Fruit fly (Drosophila melanogaster) whole organism, pupa: ENCODE measurements around the gene CG13047.
A peak's percentile ranks its signal among the peaks of the same experiment; 100 is the strongest.

Source experiments
- CG10348 ChIP-seq: fragments of 200-800 bp; sonication (Bioruptor generic); IDR thresholded peaks from 2 replicates; pipeline ENCODE4 v1.3.6; 2022; ENCODE audit warnings: missing biosample characterization, missing genetic modification characterization
- CG12605 ChIP-seq: fragments of 200-800 bp; sonication (Bioruptor generic); IDR thresholded peaks from 2 replicates; pipeline ENCODE4 v1.3.6; 2022; ENCODE audit warnings: missing biosample characterization, missing genetic modification characterization
- CG13204 ChIP-seq: fragments of 200-800 bp; sonication (Bioruptor generic); optimal IDR thresholded peaks from 2 replicates; lab custom pipeline; 2018; ENCODE audit warnings: missing biosample characterization, mild to moderate bottlenecking, missing genetic modification characterization, moderate library complexity
- CG14655 ChIP-seq: fragments of 200-800 bp; sonication (Bioruptor generic); optimal IDR thresholded peaks from 3 replicates; lab custom pipeline; 2017; ENCODE audit warnings: mild to moderate bottlenecking, missing biosample characterization, missing genetic modification reagents, missing genetic modification characterization
- CG15710 ChIP-seq: fragments of 200-800 bp; sonication (Bioruptor generic); optimal IDR thresholded peaks from 2 replicates; lab custom pipeline; 2018; ENCODE audit warnings: missing biosample characterization, mild to moderate bottlenecking, missing genetic modification characterization, moderate library complexity
- CG17806 ChIP-seq: fragments of 200-800 bp; sonication (Bioruptor generic); optimal IDR thresholded peaks from 2 replicates; lab custom pipeline; 2018; ENCODE audit warnings: missing biosample characterization, mild to moderate bottlenecking, missing genetic modification characterization, moderate library complexity
- CG32121 ChIP-seq: fragments of 200-800 bp; sonication (Bioruptor generic); IDR thresholded peaks from 2 replicates; pipeline ENCODE4 v1.3.6; 2022; ENCODE audit warnings: missing biosample characterization, missing genetic modification characterization
- CG34367 ChIP-seq: fragments of 200-800 bp; sonication (Bioruptor generic); optimal IDR thresholded peaks from 2 replicates; lab custom pipeline; 2018; ENCODE audit warnings: missing biosample characterization, mild to moderate bottlenecking, missing genetic modification characterization
- CG4496 ChIP-seq: fragments of 200-800 bp; sonication (Bioruptor generic); IDR thresholded peaks from 3 replicates; pipeline ENCODE4 v1.3.6; 2022; ENCODE audit warnings: missing biosample characterization, missing genetic modification characterization
- CG8159 ChIP-seq: fragments of 200-800 bp; sonication (Bioruptor generic); optimal IDR thresholded peaks from 3 replicates; lab custom pipeline; 2018; ENCODE audit warnings: missing biosample characterization, mild to moderate bottlenecking, missing genetic modification characterization, moderate library complexity
- CG8301 ChIP-seq: fragments of 200-800 bp; sonication (Bioruptor generic); optimal IDR thresholded peaks from 2 replicates; lab custom pipeline; 2018; ENCODE audit warnings: missing biosample characterization, mild to moderate bottlenecking, missing genetic modification characterization
- CG9948 ChIP-seq: fragments of 200-800 bp; sonication (Bioruptor generic); optimal IDR thresholded peaks from 2 replicates; lab custom pipeline; 2018; ENCODE audit warnings: missing biosample characterization, mild to moderate bottlenecking, missing genetic modification characterization, moderate library complexity
- D1 ChIP-seq: fragments of 200-800 bp; sonication (Bioruptor generic); optimal IDR thresholded peaks from 2 replicates; lab custom pipeline; 2018; ENCODE audit warnings: missing biosample characterization, mild to moderate bottlenecking, missing genetic modification characterization, moderate library complexity
- EcR ChIP-seq: fragments of 200-800 bp; sonication (Bioruptor generic); optimal IDR thresholded peaks from 3 replicates; lab custom pipeline; 2019; ENCODE audit warnings: missing biosample characterization, missing genetic modification characterization, mild to moderate bottlenecking, moderate library complexity, missing genetic modification reagents
- Ets98B ChIP-seq: fragments of 200-800 bp; sonication (Bioruptor generic); IDR thresholded peaks from 2 replicates; pipeline ENCODE4 v1.3.6; 2022; ENCODE audit warnings: missing biosample characterization, missing genetic modification characterization
- Pif1A ChIP-seq: fragments of 200-800 bp; sonication (Bioruptor generic); optimal IDR thresholded peaks from 3 replicates; lab custom pipeline; 2016; ENCODE audit warnings: missing biosample characterization, missing genetic modification characterization
- Pif1B ChIP-seq: fragments of 200-800 bp; sonication (Bioruptor generic); optimal IDR thresholded peaks from 3 replicates; lab custom pipeline; 2016; ENCODE audit warnings: missing biosample characterization, missing genetic modification characterization
- Snoo ChIP-seq: fragments of 200-800 bp; sonication (Bioruptor generic); optimal IDR thresholded peaks from 3 replicates; lab custom pipeline; 2017; ENCODE audit warnings: missing biosample characterization, mild to moderate bottlenecking, missing genetic modification characterization, inconsistent platforms
- fd96Ca ChIP-seq: fragments of 200-800 bp; sonication (Bioruptor generic); IDR thresholded peaks from 3 replicates; pipeline ENCODE4 v1.3.6; 2022; ENCODE audit warnings: missing biosample characterization, missing genetic modification characterization
- gl ChIP-seq: fragments of 200-800 bp; sonication (Bioruptor generic); optimal IDR thresholded peaks from 2 replicates; lab custom pipeline; 2018; ENCODE audit warnings: missing biosample characterization, mild to moderate bottlenecking, missing genetic modification characterization
- rn ChIP-seq: fragments of 200-800 bp; sonication (Bioruptor generic); IDR thresholded peaks from 2 replicates; pipeline ENCODE4 v1.3.6; 2022; ENCODE audit warnings: missing biosample characterization, missing genetic modification characterization

CG13047 gene

DNA sequence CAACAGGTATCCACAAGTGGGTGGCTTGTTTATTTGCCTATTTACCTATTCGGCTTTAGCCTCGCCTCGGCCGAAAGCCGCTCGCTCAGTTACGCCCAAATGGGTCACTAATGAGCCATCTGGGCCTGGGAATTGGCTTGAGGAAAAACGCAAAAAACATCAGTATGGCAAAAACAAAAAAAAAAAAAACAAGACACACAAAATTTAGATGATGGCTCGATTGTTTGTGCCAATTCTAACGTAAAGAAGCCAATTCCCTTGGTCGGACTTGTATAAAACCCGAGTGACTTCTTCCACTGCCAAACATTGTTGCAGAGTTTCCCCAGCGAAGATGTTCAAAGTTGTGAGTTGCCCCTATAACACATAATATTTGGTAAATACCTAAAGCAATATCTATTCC, 16.0 kb upstream of the CG13047 start, which contains the start of gene CG4982:
Gene CG4982 (plus strand): TSS at position 301 of the 400 bp plus-strand sequence.
- TF ChIP-seq CG15710 (no peak), CG9948 (tag; lab: Kevin White, UChicago) (no peak), EcR (GFP tag; lab: Kevin White, UChicago) (no peak), CG32121 (no peak), CG12605 (GFP tag; lab: Robert Waterston, UW) (no peak), gl (tag; lab: Kevin White, UChicago) (no peak), rn (GFP tag; lab: Robert Waterston, UW) (no peak), CG14655 (GFP tag; lab: Kevin White, UChicago) (no peak), Ets98B (GFP tag; lab: Robert Waterston, UW) (no peak), CG4496 (GFP tag; lab: Robert Waterston, UW) (no peak), CG10348 (GFP tag; lab: Robert Waterston, UW) (no peak)
- TF ChIP-seq, all 21 proteins: peak for 0

DNA sequence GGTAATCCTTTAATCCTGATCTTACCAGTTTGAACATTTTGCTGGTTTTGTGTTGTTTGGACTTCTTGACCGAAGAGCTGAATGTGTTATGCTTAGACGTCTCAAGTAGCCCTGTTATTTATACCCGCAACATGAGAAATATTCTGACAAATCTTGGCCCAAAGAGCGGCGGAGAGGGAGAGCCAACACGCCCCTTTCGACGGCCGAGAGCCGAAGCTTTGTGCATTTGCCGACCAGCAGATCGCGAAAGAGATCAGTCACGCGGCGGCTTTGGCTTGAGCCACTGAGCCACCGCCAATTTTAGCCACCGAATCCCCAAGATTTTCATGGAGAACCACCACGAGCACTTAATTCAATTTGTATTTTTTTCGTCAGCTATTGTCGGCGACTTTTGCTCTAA, 10.3 kb upstream of the CG13047 start, which contains the start of gene CG4962:
Gene CG4962 (minus strand): TSS at position 101 of the 400 bp plus-strand sequence.
- TF ChIP-seq Ets98B (GFP tag; lab: Robert Waterston, UW), result no peak
- no peak for TF ChIP-seq CG15710
- no peak for TF ChIP-seq CG32121
- no peak for TF ChIP-seq rn (GFP tag; lab: Robert Waterston, UW)
- TF ChIP-seq CG12605 (GFP tag; lab: Robert Waterston, UW), result no peak
- no peak for TF ChIP-seq CG8159 (tag; lab: Kevin White, UChicago)
- no peak for TF ChIP-seq fd96Ca (GFP tag; lab: Robert Waterston, UW)
- TF ChIP-seq gl (tag; lab: Kevin White, UChicago), result no peak
- TF ChIP-seq CG14655 (GFP tag; lab: Kevin White, UChicago), result no peak
- TF ChIP-seq CG34367, result no peak
- no peak for TF ChIP-seq CG10348 (GFP tag; lab: Robert Waterston, UW)
- no peak for TF ChIP-seq D1 (tag; lab: Kevin White, UChicago)
- TF ChIP-seq CG8301, result no peak
- no peak for TF ChIP-seq CG9948 (tag; lab: Kevin White, UChicago)
- TF ChIP-seq CG13204 (GFP tag; lab: Kevin White, UChicago), result no peak
- TF ChIP-seq Pif1B (GFP tag; lab: Kevin White, UChicago), result no peak
- TF ChIP-seq EcR (GFP tag; lab: Kevin White, UChicago), result no peak
- no peak for TF ChIP-seq CG4496 (GFP tag; lab: Robert Waterston, UW)

DNA sequence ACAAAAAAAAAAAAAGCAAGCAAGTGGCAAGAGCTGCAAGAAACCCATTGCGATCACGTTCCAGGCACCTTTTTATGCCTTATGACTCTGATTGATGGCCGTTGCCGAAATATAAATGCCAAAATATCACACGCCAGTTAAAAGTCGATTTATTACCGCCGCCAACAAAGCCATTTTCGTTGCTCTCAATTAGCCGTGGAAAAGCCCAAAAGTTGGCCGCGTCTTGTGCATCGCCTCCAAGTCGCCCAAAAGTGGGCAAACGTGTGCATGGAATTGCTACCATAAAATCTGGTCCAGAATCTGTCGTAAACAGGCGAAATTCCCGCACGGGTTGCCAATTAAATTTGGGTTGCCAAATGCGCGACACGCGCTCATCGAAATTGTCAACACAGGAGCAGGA, 6.5 kb upstream of the CG13047 start:
- TF ChIP-seq CG4496 (GFP tag; lab: Robert Waterston, UW) (peak; percentile 13; the same call in 1 of the 3 replicates), D1 (tag; lab: Kevin White, UChicago) (no peak), Pif1B (GFP tag; lab: Kevin White, UChicago) (no peak), CG12605 (GFP tag; lab: Robert Waterston, UW) (no peak), fd96Ca (GFP tag; lab: Robert Waterston, UW) (peak; percentile 19; the same call in 1 of the 3 replicates), Ets98B (GFP tag; lab: Robert Waterston, UW) (peak; percentile 48), CG10348 (GFP tag; lab: Robert Waterston, UW) (no peak), gl (tag; lab: Kevin White, UChicago) (no peak)

DNA sequence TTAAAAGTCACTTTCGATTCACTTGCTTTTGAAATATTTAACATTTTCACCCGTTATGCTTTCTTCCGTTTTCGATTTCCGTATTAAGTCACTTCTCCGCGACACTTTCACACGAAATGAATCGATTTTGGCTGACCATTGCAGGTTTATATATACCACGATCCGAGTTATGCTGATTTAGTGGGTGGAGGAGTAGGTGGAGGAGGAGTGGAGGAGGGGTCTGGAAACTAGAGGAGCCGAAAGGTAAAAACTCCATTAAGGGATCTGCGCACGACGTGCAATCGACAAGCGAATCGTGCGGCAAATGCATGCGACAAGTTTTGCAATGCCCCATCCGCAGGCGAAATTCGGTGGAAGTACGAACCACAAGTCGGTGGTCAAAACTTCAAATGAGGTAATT, 5.7 kb upstream of the CG13047 start, which contains the start of gene CG13045:
Gene CG13045 (minus strand): TSS at position 101 of the 400 bp plus-strand sequence.
- TF ChIP-seq CG34367, result no peak
- no peak for TF ChIP-seq Pif1A (GFP tag; lab: Kevin White, UChicago)
- no peak for TF ChIP-seq CG14655 (GFP tag; lab: Kevin White, UChicago)
- no peak for TF ChIP-seq gl (tag; lab: Kevin White, UChicago)
- no peak for TF ChIP-seq CG12605 (GFP tag; lab: Robert Waterston, UW)
- no peak for TF ChIP-seq rn (GFP tag; lab: Robert Waterston, UW)
- TF ChIP-seq CG10348 (GFP tag; lab: Robert Waterston, UW), result no peak
- no peak for TF ChIP-seq CG4496 (GFP tag; lab: Robert Waterston, UW)
- no peak for TF ChIP-seq CG8301
- TF ChIP-seq Pif1B (GFP tag; lab: Kevin White, UChicago), result no peak
- TF ChIP-seq CG9948 (tag; lab: Kevin White, UChicago), result no peak
- no peak for TF ChIP-seq Snoo
- no peak for TF ChIP-seq CG13204 (GFP tag; lab: Kevin White, UChicago)
- TF ChIP-seq CG8159 (tag; lab: Kevin White, UChicago), result no peak
- no peak for TF ChIP-seq CG32121
- TF ChIP-seq CG17806 (tag; lab: Kevin White, UChicago), result no peak
- no peak for TF ChIP-seq CG15710
- no peak for TF ChIP-seq Ets98B (GFP tag; lab: Robert Waterston, UW)
- no peak for TF ChIP-seq EcR (GFP tag; lab: Kevin White, UChicago)
- TF ChIP-seq fd96Ca (GFP tag; lab: Robert Waterston, UW), result no peak

DNA sequence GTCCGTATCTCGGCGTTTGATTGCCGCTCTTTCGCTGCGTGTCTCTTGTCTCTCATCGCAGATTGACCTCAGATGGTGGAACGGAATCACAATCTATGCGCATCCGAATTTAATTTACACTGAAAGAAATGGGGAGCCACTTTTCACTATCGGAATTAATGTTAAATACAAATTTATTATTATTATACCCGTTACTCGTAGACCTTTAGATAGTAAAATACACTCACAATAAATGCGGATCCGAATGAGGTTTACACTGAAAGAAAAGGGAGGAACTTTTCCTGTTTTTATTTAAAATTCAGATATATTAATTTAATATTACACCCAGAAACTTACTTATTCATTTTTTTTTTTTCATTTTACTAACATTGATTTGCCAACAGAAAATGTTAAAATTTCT, 3.9 kb upstream of the CG13047 start:
- TF ChIP-seq CG15710, result peak; percentile 5
- TF ChIP-seq D1 (tag; lab: Kevin White, UChicago), result no peak
- TF ChIP-seq Pif1A (GFP tag; lab: Kevin White, UChicago), result peak; percentile 25
- no peak for TF ChIP-seq CG32121
- peak; percentile 3 for TF ChIP-seq CG34367
- peak; percentile 22 for TF ChIP-seq CG17806 (tag; lab: Kevin White, UChicago)
- TF ChIP-seq CG9948 (tag; lab: Kevin White, UChicago), result peak; percentile 32
- no peak for TF ChIP-seq CG8301
- no peak for TF ChIP-seq fd96Ca (GFP tag; lab: Robert Waterston, UW)
- TF ChIP-seq CG12605 (GFP tag; lab: Robert Waterston, UW), result no peak
- no peak for TF ChIP-seq CG4496 (GFP tag; lab: Robert Waterston, UW)
- TF ChIP-seq CG14655 (GFP tag; lab: Kevin White, UChicago), result peak; percentile 52
- no peak for TF ChIP-seq CG13204 (GFP tag; lab: Kevin White, UChicago)
- no peak for TF ChIP-seq Ets98B (GFP tag; lab: Robert Waterston, UW)
- peak; percentile 10 for TF ChIP-seq CG8159 (tag; lab: Kevin White, UChicago)
- TF ChIP-seq Pif1B (GFP tag; lab: Kevin White, UChicago), result no peak
- TF ChIP-seq CG10348 (GFP tag; lab: Robert Waterston, UW), result no peak
- no peak for TF ChIP-seq EcR (GFP tag; lab: Kevin White, UChicago)
- no peak for TF ChIP-seq gl (tag; lab: Kevin White, UChicago)
- TF ChIP-seq Snoo, result no peak
- TF ChIP-seq rn (GFP tag; lab: Robert Waterston, UW), result no peak
- TF ChIP-seq, all 21 proteins: peak for 7
